Fruit fly (Drosophila melanogaster): ENCODE data around the gene Oga.

The Oga gene

DNA sequence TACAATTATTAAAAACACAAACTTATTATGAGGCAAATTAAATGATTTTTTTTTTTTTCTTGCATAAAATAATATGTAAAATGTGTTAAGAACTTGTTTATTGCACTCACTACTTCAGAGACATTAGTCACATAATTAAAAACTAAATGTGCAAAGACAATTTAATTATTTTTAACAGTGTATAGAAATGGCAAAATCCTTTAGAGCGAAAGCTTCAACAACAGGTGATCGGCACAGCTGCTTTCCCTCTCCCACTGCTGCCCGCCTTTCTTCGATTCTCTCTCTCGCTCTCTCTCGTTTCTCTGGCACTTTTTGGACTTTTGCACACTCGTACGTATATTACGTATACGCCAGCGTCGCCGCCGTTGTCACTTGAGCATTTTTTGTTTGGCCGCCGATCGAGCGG, 38.5 kb upstream of the Oga start (continued):
- TF ChIP-seq Atf3 (GFP tag; optimal IDR thresholded peaks at IDR 0.05) = no peak
- TF ChIP-seq abd-A (tag; optimal IDR thresholded peaks at IDR 0.05) = no peak
- TF ChIP-seq bbx (GFP tag; IDR thresholded peaks at IDR 0.05; ENCODE audit: partially characterized antibody) = no peak
- TF ChIP-seq CG8089 (GFP tag; optimal IDR thresholded peaks at IDR 0.05) = no peak
- TF ChIP-seq HHEX (GFP tag; optimal IDR thresholded peaks at IDR 0.05) = no peak
- TF ChIP-seq pros (GFP tag; optimal IDR thresholded peaks at IDR 0.05) = no peak
- TF ChIP-seq CG15601 (tag; optimal IDR thresholded peaks at IDR 0.05) = no peak
- TF ChIP-seq vfl (GFP tag; optimal IDR thresholded peaks at IDR 0.05) = no peak
- TF ChIP-seq pnt (GFP tag; optimal IDR thresholded peaks at IDR 0.05) = no peak
- no peak for TF ChIP-seq tx (GFP tag; optimal IDR thresholded peaks at IDR 0.05)
- TF ChIP-seq kni (GFP tag; optimal IDR thresholded peaks at IDR 0.05) = no peak
- no peak for TF ChIP-seq cg (GFP tag; optimal IDR thresholded peaks at IDR 0.05)
- no peak for TF ChIP-seq da (GFP tag; optimal IDR thresholded peaks at IDR 0.05)
- TF ChIP-seq CG13624 (GFP tag; optimal IDR thresholded peaks at IDR 0.05) = no peak
- TF ChIP-seq chinmo (GFP tag; IDR thresholded peaks at IDR 0.05; ENCODE audit: partially characterized antibody) = no peak
- no peak for TF ChIP-seq pb (GFP tag; optimal IDR thresholded peaks at IDR 0.05)
- no peak for TF ChIP-seq CG9437 (GFP tag; optimal IDR thresholded peaks at IDR 0.05)
- no peak for TF ChIP-seq CG2116 (GFP tag; optimal IDR thresholded peaks at IDR 0.05)
- TF ChIP-seq CG1832 (GFP tag; optimal IDR thresholded peaks at IDR 0.05) = no peak
- TF ChIP-seq en (GFP tag; optimal IDR thresholded peaks at IDR 0.05) = no peak
- no peak for TF ChIP-seq CG18011 (GFP tag; optimal IDR thresholded peaks at IDR 0.05)
- peak; percentile 26 for TF ChIP-seq Hand (GFP tag; optimal IDR thresholded peaks at IDR 0.05)
- no peak for TF ChIP-seq Poxn (GFP tag; IDR thresholded peaks at IDR 0.05)
- TF ChIP-seq CG6791 (GFP tag; IDR thresholded peaks at IDR 0.05; ENCODE audit: partially characterized antibody) = no peak
- TF ChIP-seq CG7357 (GFP tag; IDR thresholded peaks at IDR 0.05) = no peak
- no peak for TF ChIP-seq Bteb2 (GFP tag; optimal IDR thresholded peaks at IDR 0.05)
- TF ChIP-seq nau (GFP tag; optimal IDR thresholded peaks at IDR 0.05) = peak; percentile 20
- TF ChIP-seq Opbp (GFP tag; IDR thresholded peaks at IDR 0.05; ENCODE audit: partially characterized antibody) = no peak
- no peak for TF ChIP-seq Spps (tag; optimal IDR thresholded peaks at IDR 0.05)
- no peak for TF ChIP-seq crc (GFP tag; optimal IDR thresholded peaks at IDR 0.05)
- TF ChIP-seq cato (GFP tag; optimal IDR thresholded peaks at IDR 0.05; ENCODE audit: borderline replicate concordance) = no peak
- no peak for TF ChIP-seq CG7928 (GFP tag; optimal IDR thresholded peaks at IDR 0.05)
- no peak for TF ChIP-seq CG7786 (GFP tag; optimal IDR thresholded peaks at IDR 0.05)
- TF ChIP-seq CG4360 (GFP tag; IDR thresholded peaks at IDR 0.05) = no peak
- TF ChIP-seq ssp (GFP tag; IDR thresholded peaks at IDR 0.05) = no peak
- TF ChIP-seq fru (optimal IDR thresholded peaks at IDR 0.05) = no peak
- no peak for TF ChIP-seq CG12744 (GFP tag; optimal IDR thresholded peaks at IDR 0.05)
- TF ChIP-seq CG1024 (GFP tag; IDR thresholded peaks at IDR 0.05) = no peak
- no peak for TF ChIP-seq tap (tag; optimal IDR thresholded peaks at IDR 0.05)
- no peak for TF ChIP-seq gce (GFP tag; IDR thresholded peaks at IDR 0.05)
- no peak for TF ChIP-seq Kr (GFP tag; optimal IDR thresholded peaks at IDR 0.05)
- TF ChIP-seq CG10321 (GFP tag; IDR thresholded peaks at IDR 0.05) = no peak
- no peak for TF ChIP-seq trh (GFP tag; optimal IDR thresholded peaks at IDR 0.05)
- no peak for TF ChIP-seq CG1647 (GFP tag; optimal IDR thresholded peaks at IDR 0.05)
- no peak for TF ChIP-seq CG7987 (GFP tag; optimal IDR thresholded peaks at IDR 0.05)
- TF ChIP-seq ranshi (GFP tag; IDR thresholded peaks at IDR 0.05) = no peak
- TF ChIP-seq Fer3 (tag; optimal IDR thresholded peaks at IDR 0.05) = peak; percentile 29
- TF ChIP-seq CG3726 (GFP tag; IDR thresholded peaks at IDR 0.05) = no peak
- no peak for TF ChIP-seq ci (GFP tag; IDR thresholded peaks at IDR 0.05)
- no peak for TF ChIP-seq CG8765 (GFP tag; IDR thresholded peaks at IDR 0.05)
- no peak for TF ChIP-seq CG8944 (GFP tag; optimal IDR thresholded peaks at IDR 0.05)
- TF ChIP-seq CG6272 (GFP tag; IDR thresholded peaks at IDR 0.05) = no peak
- no peak for TF ChIP-seq Oli (tag; optimal IDR thresholded peaks at IDR 0.05)
